Worm (Caenorhabditis elegans): ENCODE results near the gene C18A11.2.

Gene C18A11.2

ce11 chrX:8052055-8052454 is 15.3 kb upstream of the C18A11.2 start:
- TF ChIP-seq him-1 (tag; optimal IDR thresholded peaks at IDR 0.05) = no peak
- TF ChIP-seq W03F9.2 (tag; optimal IDR thresholded peaks at IDR 0.05) = no peak
- TF ChIP-seq dao-5 (tag; optimal IDR thresholded peaks at IDR 0.05) = no peak

- no peak for TF ChIP-seq W03F9.2 (tag; optimal IDR thresholded peaks at IDR 0.05)
Observed at ce11 chrX:8053008-8053441, 14.3 kb upstream of the C18A11.2 start.

- TF ChIP-seq dao-5 (tag; optimal IDR thresholded peaks at IDR 0.05) (no peak), W03F9.2 (tag; optimal IDR thresholded peaks at IDR 0.05) (no peak), him-1 (tag; optimal IDR thresholded peaks at IDR 0.05) (no peak)
Observed at ce11 chrX:8054478-8054877, 12.9 kb upstream of the C18A11.2 start.

DNA sequence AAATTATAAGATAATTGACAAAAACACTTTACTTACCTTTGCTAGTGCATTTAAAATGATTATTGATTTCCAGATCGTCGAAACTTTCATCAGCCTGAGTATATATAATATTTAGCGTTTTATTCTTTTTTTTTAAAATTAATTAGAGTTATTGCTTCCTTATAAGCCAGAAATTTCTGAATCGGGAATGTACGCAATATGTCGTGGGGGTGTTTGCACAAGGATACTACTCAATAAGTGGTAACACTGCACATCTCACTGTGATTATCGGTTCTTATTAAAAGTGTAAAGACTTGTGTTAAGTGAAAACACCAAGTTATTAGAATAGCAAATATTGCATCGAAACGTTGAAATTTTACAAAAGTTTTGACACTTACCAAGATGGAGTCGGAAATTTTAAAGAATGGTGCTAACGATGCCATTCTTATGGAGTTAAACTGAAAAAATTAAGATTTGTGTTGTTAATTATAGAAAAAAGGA is 9.5 kb upstream of the C18A11.2 start, which contains the start of gene dim-1:
dim-1 (minus strand) TSS at position 430 of the 480 bp plus-strand sequence.
- TF ChIP-seq dao-5 (tag; optimal IDR thresholded peaks at IDR 0.05) (no peak), W03F9.2 (tag; optimal IDR thresholded peaks at IDR 0.05) (no peak), him-1 (tag; optimal IDR thresholded peaks at IDR 0.05) (no peak)

- TF ChIP-seq dao-5 (tag; optimal IDR thresholded peaks at IDR 0.05) = no peak
- TF ChIP-seq W03F9.2 (tag; optimal IDR thresholded peaks at IDR 0.05) = no peak
- no peak for TF ChIP-seq him-1 (tag; optimal IDR thresholded peaks at IDR 0.05)
Observed at ce11 chrX:8059999-8060398, 7.4 kb upstream of the C18A11.2 start.

DNA sequence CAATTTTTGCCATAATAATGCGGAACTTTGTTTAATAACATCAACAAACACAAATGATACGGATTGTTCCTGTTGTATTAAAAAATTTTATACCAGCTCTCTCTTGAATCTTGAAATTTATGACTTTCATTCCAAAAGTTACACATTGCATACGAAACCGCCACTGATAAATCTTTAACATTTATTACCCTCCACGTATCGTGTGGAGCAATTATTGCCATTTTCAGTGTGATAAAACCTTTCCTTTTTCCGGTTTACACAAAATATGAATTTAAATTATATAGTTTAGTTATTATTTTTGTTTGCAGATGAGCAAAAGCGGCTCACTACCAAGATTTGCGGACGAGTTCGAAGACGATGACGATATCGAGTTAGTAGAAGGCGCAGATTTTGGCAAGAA is 6.5 kb upstream of the C18A11.2 start, which contains the start of gene C18A11.3:
C18A11.3 (plus strand) TSS at position 301 of the 400 bp plus-strand sequence.
- no peak for TF ChIP-seq W03F9.2 (tag; optimal IDR thresholded peaks at IDR 0.05)
- TF ChIP-seq him-1 (tag; optimal IDR thresholded peaks at IDR 0.05) = no peak
- TF ChIP-seq dao-5 (tag; optimal IDR thresholded peaks at IDR 0.05) = no peak

- TF ChIP-seq dao-5 (tag; optimal IDR thresholded peaks at IDR 0.05) = no peak
- peak; percentile 53 for TF ChIP-seq W03F9.2 (tag; optimal IDR thresholded peaks at IDR 0.05)
Observed at ce11 chrX:8069293-8069692, 1.9 kb downstream of the C18A11.2 start, which contains the start of gene C18A11.1. Gene C18A11.1 (plus strand): TSS chrX:8069328.

- TF ChIP-seq him-1 (tag; optimal IDR thresholded peaks at IDR 0.05) (no peak), W03F9.2 (tag; optimal IDR thresholded peaks at IDR 0.05) (no peak), dao-5 (tag; optimal IDR thresholded peaks at IDR 0.05) (no peak)
Observed at ce11 chrX:8074527-8074926, 7.2 kb downstream of the C18A11.2 start.

DNA sequence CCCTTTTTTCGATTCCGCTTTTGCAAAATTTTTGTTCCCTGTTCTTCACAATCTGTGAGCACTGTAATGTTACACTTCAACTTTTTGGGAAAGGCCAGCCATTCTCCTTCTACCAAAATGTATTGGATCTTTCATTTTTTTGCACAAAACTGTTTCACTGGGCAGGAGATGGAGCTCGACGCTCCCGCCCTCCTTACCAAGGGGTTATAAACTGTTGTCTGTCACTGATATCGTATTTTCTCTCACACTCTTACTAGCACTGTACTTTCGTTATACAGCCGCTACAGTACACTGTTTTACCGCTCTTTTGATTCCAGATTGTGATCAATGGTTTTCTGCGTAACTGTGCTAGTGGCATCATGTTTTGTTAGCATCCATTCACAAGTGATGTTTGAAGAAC is 10.4 kb downstream of the C18A11.2 start, which contains the start of gene C46F2.1:
C46F2.1 (plus strand) TSS at position 301 of the 400 bp plus-strand sequence.
- TF ChIP-seq him-1 (tag; optimal IDR thresholded peaks at IDR 0.05) (no peak), W03F9.2 (tag; optimal IDR thresholded peaks at IDR 0.05) (no peak), dao-5 (tag; optimal IDR thresholded peaks at IDR 0.05) (no peak)

DNA sequence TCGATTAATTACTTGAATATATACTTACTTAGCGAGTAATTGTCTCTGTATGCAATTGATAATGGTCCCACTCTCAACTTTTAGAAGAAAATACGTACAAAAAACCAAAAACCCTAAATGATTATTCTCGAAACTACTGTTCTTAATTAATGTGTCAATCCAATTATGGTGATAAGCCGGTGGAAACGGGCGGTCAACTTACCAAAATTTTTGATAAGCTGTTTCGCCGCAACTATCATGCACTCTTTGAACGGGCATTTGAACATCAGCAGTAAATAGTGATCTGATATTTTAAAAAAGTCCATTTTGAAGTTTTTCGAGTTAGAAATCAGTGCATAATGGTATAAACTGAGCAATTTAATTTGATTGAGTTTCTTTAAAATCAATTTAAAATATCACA is 11.0 kb downstream of the C18A11.2 start:
- TF ChIP-seq W03F9.2 (tag; optimal IDR thresholded peaks at IDR 0.05) (no peak), dao-5 (tag; optimal IDR thresholded peaks at IDR 0.05) (no peak), him-1 (tag; optimal IDR thresholded peaks at IDR 0.05) (no peak)

- TF ChIP-seq him-1 (tag; optimal IDR thresholded peaks at IDR 0.05) = no peak
- TF ChIP-seq dao-5 (tag; optimal IDR thresholded peaks at IDR 0.05) = no peak
- no peak for TF ChIP-seq W03F9.2 (tag; optimal IDR thresholded peaks at IDR 0.05)
Observed at ce11 chrX:8078899-8079298, 11.5 kb downstream of the C18A11.2 start.

- TF ChIP-seq dao-5 (tag; optimal IDR thresholded peaks at IDR 0.05) (no peak), him-1 (tag; optimal IDR thresholded peaks at IDR 0.05) (no peak)
Observed at ce11 chrX:8082703-8083102, 15.3 kb downstream of the C18A11.2 start.

DNA sequence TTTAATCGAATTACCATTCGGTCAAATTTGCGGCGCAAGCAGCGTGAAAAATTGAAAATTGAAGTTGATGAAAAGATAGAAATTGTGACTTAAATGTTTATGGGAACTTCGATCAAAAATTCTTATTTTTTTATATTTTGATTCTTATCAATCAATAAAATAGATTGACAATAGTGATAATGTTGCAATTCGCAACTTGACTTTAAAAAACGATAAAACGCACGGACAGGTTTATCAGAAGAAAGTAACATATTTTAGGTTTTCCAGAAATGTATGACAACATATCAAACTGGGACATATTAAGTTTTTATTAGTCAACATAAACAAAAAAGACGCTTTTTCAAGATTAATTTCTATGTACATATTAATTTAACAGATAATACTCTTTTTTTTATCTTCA is 16.0 kb downstream of the C18A11.2 start:
- TF ChIP-seq dao-5 (tag; optimal IDR thresholded peaks at IDR 0.05) (no peak), him-1 (tag; optimal IDR thresholded peaks at IDR 0.05) (no peak), W03F9.2 (tag; optimal IDR thresholded peaks at IDR 0.05) (no peak)

- TF ChIP-seq dao-5 (tag; optimal IDR thresholded peaks at IDR 0.05) (no peak), W03F9.2 (tag; optimal IDR thresholded peaks at IDR 0.05) (no peak), him-1 (tag; optimal IDR thresholded peaks at IDR 0.05) (no peak)
Observed at ce11 chrX:8083919-8084318, 16.6 kb downstream of the C18A11.2 start, which contains the start of gene K07E3.4. Gene K07E3.4 (minus strand): TSS chrX:8084018.

- TF ChIP-seq dao-5 (tag; optimal IDR thresholded peaks at IDR 0.05) = no peak
- no peak for TF ChIP-seq him-1 (tag; optimal IDR thresholded peaks at IDR 0.05)
- TF ChIP-seq W03F9.2 (tag; optimal IDR thresholded peaks at IDR 0.05) = no peak
Observed at ce11 chrX:8084669-8085068, 17.3 kb downstream of the C18A11.2 start.

Data from whole organism, L4/young adult.